Worm (Caenorhabditis elegans) whole organism, L3 larva: ENCODE measurements around the gene F53C3.7.

Source experiments
- ama-1 ChIP-seq: fragments of 150-350 bp; optimal IDR thresholded peaks from 2 replicates; lab custom pipeline; 2018
- daf-12 ChIP-seq: fragments of 150-350 bp; optimal IDR thresholded peaks from 2 replicates; lab custom pipeline; 2014; ENCODE audit warnings: missing biosample characterization, missing genetic modification reagents, missing genetic modification characterization
- egl-27 ChIP-seq: sonication (generic microtip); optimal IDR thresholded peaks from 4 replicates; lab custom pipeline; 2017; ENCODE audit warnings: missing biosample characterization, missing genetic modification reagents, missing genetic modification characterization
- fkh-10 ChIP-seq: sonication (generic microtip); optimal IDR thresholded peaks from 2 replicates; lab custom pipeline; 2017; ENCODE audit warnings: missing biosample characterization, missing genetic modification reagents, missing genetic modification characterization
- jun-1 ChIP-seq: fragments of 150-350 bp; optimal IDR thresholded peaks from 2 replicates; lab custom pipeline; 2014; ENCODE audit warnings: missing biosample characterization, missing genetic modification reagents, missing genetic modification characterization
- nhr-237 ChIP-seq: fragments of 150-350 bp; optimal IDR thresholded peaks from 2 replicates; lab custom pipeline; 2014; ENCODE audit warnings: missing biosample characterization, missing genetic modification characterization
- nhr-43 ChIP-seq: sonication (generic microtip); optimal IDR thresholded peaks from 2 replicates; lab custom pipeline; 2016; ENCODE audit warnings: mild to moderate bottlenecking, missing genetic modification characterization, missing compliant biosample characterization; ENCODE audit not compliant: poor library complexity, severe bottlenecking
- pqm-1 ChIP-seq: fragments of 150-350 bp; optimal IDR thresholded peaks from 2 replicates; lab custom pipeline; 2017; ENCODE audit warnings: missing biosample characterization, missing genetic modification characterization, inconsistent platforms
- skn-1 ChIP-seq: fragments of 150-350 bp; optimal IDR thresholded peaks from 2 replicates; lab custom pipeline; 2014; ENCODE audit warnings: missing biosample characterization, missing genetic modification characterization
- unc-62 ChIP-seq: fragments of 150-350 bp; sonication (generic microtip); optimal IDR thresholded peaks from 4 replicates; lab custom pipeline; 2014; ENCODE audit warnings: missing biosample characterization, missing genetic modification reagents, missing genetic modification characterization

DNA sequence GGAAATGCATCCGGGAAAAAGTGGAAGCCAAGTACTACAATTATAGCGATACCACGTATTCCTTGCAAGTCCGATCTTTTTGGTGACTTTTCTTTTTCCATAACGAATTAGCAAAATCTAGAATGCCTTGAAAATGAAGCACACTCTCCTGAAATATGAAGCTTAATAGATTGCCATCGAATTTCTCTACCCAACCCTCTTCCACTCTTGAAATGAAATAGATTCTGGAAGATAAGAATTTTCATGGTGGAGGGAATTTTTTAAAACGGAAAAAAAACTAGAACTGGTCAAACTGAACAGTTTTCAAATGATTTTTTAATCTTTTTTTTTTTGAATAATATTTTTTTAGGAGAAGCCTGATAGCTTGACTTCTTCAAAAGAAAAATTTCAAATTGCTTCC lies 34.0 kb upstream of the F53C3.7 start, which contains the start of gene oac-11:
- TF ChIP-seq jun-1 (no peak), egl-27 (tag; lab: Kevin White, UChicago) (no peak), nhr-43 (no peak), nhr-237 (no peak), ama-1 (lab: Kevin White, UChicago) (no peak), daf-12 (no peak), pqm-1 (no peak), skn-1 (no peak), fkh-10 (GFP tag; lab: Kevin White, UChicago) (no peak), unc-62 (GFP tag; lab: Kevin White, UChicago) (no peak)
